Fruit fly (Drosophila melanogaster): ENCODE results near the gene CG4619.

CG4619 gene

dm6 chr2L:9938631-9939256, at the start of gene CG4619, which contains the start of gene Datp (continued):
- peak; percentile 96 for TF ChIP-seq Med (GFP tag)
- peak; percentile 58 for TF ChIP-seq CG8944 (GFP tag; optimal IDR thresholded peaks at IDR 0.05)
- TF ChIP-seq pho (GFP tag; optimal IDR thresholded peaks at IDR 0.05): peak; percentile 38
- TF ChIP-seq hb (GFP tag; IDR thresholded peaks at IDR 0.05; ENCODE audit: partially characterized antibody): no peak
- TF ChIP-seq MBD-R2 (GFP tag; IDR thresholded peaks at IDR 0.05): peak; percentile 93
- no peak for TF ChIP-seq CG18011 (GFP tag; optimal IDR thresholded peaks at IDR 0.05)
- no peak for TF ChIP-seq CG2678 (tag; optimal IDR thresholded peaks at IDR 0.05)
- TF ChIP-seq ase (GFP tag; IDR thresholded peaks at IDR 0.05): no peak
- TF ChIP-seq CG1233 (GFP tag; optimal IDR thresholded peaks at IDR 0.05): no peak
- TF ChIP-seq CG6813 (GFP tag; optimal IDR thresholded peaks at IDR 0.05): peak; percentile 16
- TF ChIP-seq ara (GFP tag; IDR thresholded peaks at IDR 0.05): no peak
- peak; percentile 77 for TF ChIP-seq zfh2 (GFP tag; optimal IDR thresholded peaks at IDR 0.05)
- TF ChIP-seq knrl (GFP tag; IDR thresholded peaks at IDR 0.05; ENCODE audit: partially characterized antibody): 0 out of 3 replicates have a peak, but pooled peaks have one; percentile 24
- no peak for TF ChIP-seq chm (GFP tag; IDR thresholded peaks at IDR 0.05)
- TF ChIP-seq Dref (GFP tag; IDR thresholded peaks at IDR 0.05): peak; percentile 46
- peak; percentile 46 for TF ChIP-seq bbx (GFP tag; IDR thresholded peaks at IDR 0.05; ENCODE audit: partially characterized antibody)
- TF ChIP-seq CG4404 (GFP tag; IDR thresholded peaks at IDR 0.05): peak; percentile 40
- peak; percentile 29 for TF ChIP-seq pum (GFP tag; optimal IDR thresholded peaks at IDR 0.05)
- TF ChIP-seq chif (GFP tag; optimal IDR thresholded peaks at IDR 0.05): peak in 1 of 2 experiments; percentile 16
- TF ChIP-seq gsb (GFP tag; IDR thresholded peaks at IDR 0.05): no peak
- TF ChIP-seq Chrac-16 (GFP tag; optimal IDR thresholded peaks at IDR 0.05): peak; percentile 1
- TF ChIP-seq kah (GFP tag; optimal IDR thresholded peaks at IDR 0.05): peak; percentile 97
- no peak for TF ChIP-seq p53 (GFP tag; optimal IDR thresholded peaks at IDR 0.05)
- TF ChIP-seq CG30403 (GFP tag; optimal IDR thresholded peaks at IDR 0.05): no peak
- TF ChIP-seq Doc3 (GFP tag; IDR thresholded peaks at IDR 0.05; ENCODE audit: partially characterized antibody): no peak
- TF ChIP-seq B-H2 (GFP tag; optimal IDR thresholded peaks at IDR 0.05): peak; percentile 81
- no peak for TF ChIP-seq jing (GFP tag; optimal IDR thresholded peaks at IDR 0.05)
- peak; percentile 27 for TF ChIP-seq Side (GFP tag; optimal IDR thresholded peaks at IDR 0.05)
- TF ChIP-seq CG14441 (GFP tag; IDR thresholded peaks at IDR 0.05): 0 out of 2 replicates have a peak, but pooled peaks have one; percentile 35
- peak; percentile 85; the same call in 2 of the 3 replicates for TF ChIP-seq CG34422 (GFP tag; IDR thresholded peaks at IDR 0.05)
- TF ChIP-seq gcm2 (GFP tag; optimal IDR thresholded peaks at IDR 0.05): no peak
- TF ChIP-seq CG10654 (GFP tag; optimal IDR thresholded peaks at IDR 0.05): peak; percentile 12
- TF ChIP-seq CG9932 (GFP tag; IDR thresholded peaks at IDR 0.05): peak; percentile 85
- TF ChIP-seq CG2712 (tag; optimal IDR thresholded peaks at IDR 0.05): peak; percentile 16
- TF ChIP-seq Myb (GFP tag; optimal IDR thresholded peaks at IDR 0.05): peak; percentile 80
- TF ChIP-seq CG12104 (GFP tag; optimal IDR thresholded peaks at IDR 0.05): no peak
- TF ChIP-seq repo (GFP tag; optimal IDR thresholded peaks at IDR 0.05): peak; percentile 16
- peak; percentile 77 for TF ChIP-seq exex (tag; optimal IDR thresholded peaks at IDR 0.05)
- TF ChIP-seq Oli (tag; optimal IDR thresholded peaks at IDR 0.05): no peak
- TF ChIP-seq CG4424 (GFP tag; optimal IDR thresholded peaks at IDR 0.05): peak; percentile 2
- TF ChIP-seq zf30C (GFP tag; optimal IDR thresholded peaks at IDR 0.05): peak; percentile 19
- no peak for TF ChIP-seq pan (optimal IDR thresholded peaks at IDR 0.05)
- no peak for TF ChIP-seq pan (GFP tag; optimal IDR thresholded peaks at IDR 0.05 in 1 of 2, IDR thresholded peaks at IDR 0.05 in 1 of 2)
- TF ChIP-seq CG11398 (GFP tag; optimal IDR thresholded peaks at IDR 0.05): no peak
- TF ChIP-seq GATAe (GFP tag; conservative IDR thresholded peaks at IDR 0.05): no peak
- TF ChIP-seq Dip3 (GFP tag; optimal IDR thresholded peaks at IDR 0.05): peak; percentile 42
- TF ChIP-seq CG15514 (GFP tag; optimal IDR thresholded peaks at IDR 0.05): peak; percentile 97
- no peak for TF ChIP-seq CG4282 (GFP tag; optimal IDR thresholded peaks at IDR 0.05)
- TF ChIP-seq Ada2b (GFP tag; IDR thresholded peaks at IDR 0.05): no peak; the same call in 1 of the 2 replicates
- no peak for TF ChIP-seq Ssrp (tag; optimal IDR thresholded peaks at IDR 0.05)
- peak; percentile 50 for TF ChIP-seq Dad (GFP tag; optimal IDR thresholded peaks at IDR 0.05)
